Worm (Caenorhabditis elegans): ENCODE results near the gene B0035.18.

Gene B0035.18

ce11 chrIV:11336180-11336579, 16.1 kb downstream of the B0035.18 start:
- TF ChIP-seq pag-3 (tag; optimal IDR thresholded peaks at IDR 0.05; ENCODE audit: borderline replicate concordance) (no peak), npax-4 (tag; optimal IDR thresholded peaks at IDR 0.05) (no peak), ceh-6 (GFP tag; optimal IDR thresholded peaks at IDR 0.05) (no peak), unc-86 (tag; optimal IDR thresholded peaks at IDR 0.05) (no peak), ceh-31 (tag; optimal IDR thresholded peaks at IDR 0.05) (no peak), C08G9.2 (tag; optimal IDR thresholded peaks at IDR 0.05) (no peak), dve-1 (tag; optimal IDR thresholded peaks at IDR 0.05) (no peak)

ce11 chrIV:11337021-11337420, 16.9 kb downstream of the B0035.18 start, which contains the start of gene F54E12.2:
Gene F54E12.2, minus strand, starts transcription at chrIV:11337184.
- no peak for TF ChIP-seq hlh-8 (tag; optimal IDR thresholded peaks at IDR 0.05)
- no peak for TF ChIP-seq fkh-6 (tag; optimal IDR thresholded peaks at IDR 0.05)
- no peak for TF ChIP-seq ceh-19 (GFP tag; optimal IDR thresholded peaks at IDR 0.05)
- TF ChIP-seq ceh-2 (tag; optimal IDR thresholded peaks at IDR 0.05) = no peak
- TF ChIP-seq eyg-1 (tag; optimal IDR thresholded peaks at IDR 0.05) = no peak
- no peak for TF ChIP-seq syd-9 (tag; optimal IDR thresholded peaks at IDR 0.05)

ce11 chrIV:11340735-11341443, 20.8 kb downstream of the B0035.18 start:
- TF ChIP-seq ceh-31 (tag; optimal IDR thresholded peaks at IDR 0.05) (no peak), ceh-2 (tag; optimal IDR thresholded peaks at IDR 0.05) (no peak), ceh-48 (tag; optimal IDR thresholded peaks at IDR 0.05) (no peak), hlh-8 (tag; optimal IDR thresholded peaks at IDR 0.05) (no peak), ceh-30 (tag; optimal IDR thresholded peaks at IDR 0.05) (no peak), K09A11.1 (tag; optimal IDR thresholded peaks at IDR 0.05; ENCODE audit: insufficient read depth) (no peak), fkh-6 (tag; optimal IDR thresholded peaks at IDR 0.05) (no peak), pros-1 (tag; optimal IDR thresholded peaks at IDR 0.05) (no peak), ceh-19 (GFP tag; optimal IDR thresholded peaks at IDR 0.05) (no peak), ceh-45 (GFP tag; IDR thresholded peaks at IDR 0.05) (no peak), ttx-3 (tag; optimal IDR thresholded peaks at IDR 0.05) (no peak), unc-42 (tag; optimal IDR thresholded peaks at IDR 0.05) (no peak), che-1 (tag; optimal IDR thresholded peaks at IDR 0.05) (no peak), dmd-4 (tag; optimal IDR thresholded peaks at IDR 0.05; ENCODE audit: borderline replicate concordance) (no peak), unc-86 (tag; optimal IDR thresholded peaks at IDR 0.05) (no peak)

- TF ChIP-seq hlh-15 (tag; optimal IDR thresholded peaks at IDR 0.05) (no peak), fkh-10 (GFP tag; optimal IDR thresholded peaks at IDR 0.05) (no peak), ztf-16 (tag; optimal IDR thresholded peaks at IDR 0.05) (no peak), elt-2 (tag; optimal IDR thresholded peaks at IDR 0.05) (no peak), C38D4.7 (GFP tag; optimal IDR thresholded peaks at IDR 0.05) (no peak)
Observed at ce11 chrIV:11344288-11344687, 24.2 kb downstream of the B0035.18 start.

- no peak for TF ChIP-seq ceh-18 (tag; optimal IDR thresholded peaks at IDR 0.05)
- TF ChIP-seq ztf-16 (tag; optimal IDR thresholded peaks at IDR 0.05) = no peak
- no peak for TF ChIP-seq ets-4 (tag; optimal IDR thresholded peaks at IDR 0.05)
- no peak for TF ChIP-seq hlh-13 (GFP tag; optimal IDR thresholded peaks at IDR 0.05)
- TF ChIP-seq unc-55 (GFP tag; optimal IDR thresholded peaks at IDR 0.05) = no peak
- TF ChIP-seq rnt-1 (tag; optimal IDR thresholded peaks at IDR 0.05) = no peak
- no peak for TF ChIP-seq F13H6.1 (tag; optimal IDR thresholded peaks at IDR 0.05)
- TF ChIP-seq nhr-11 (tag; optimal IDR thresholded peaks at IDR 0.05) = no peak
- no peak for TF ChIP-seq ref-2 (tag; optimal IDR thresholded peaks at IDR 0.05)
- no peak for TF ChIP-seq eyg-1 (tag; optimal IDR thresholded peaks at IDR 0.05)
- TF ChIP-seq unc-3 (GFP tag; conservative IDR thresholded peaks at IDR 0.05) = no peak
- TF ChIP-seq unc-3 (tag; optimal IDR thresholded peaks at IDR 0.05) = no peak
- no peak for TF ChIP-seq K09A11.1 (tag; optimal IDR thresholded peaks at IDR 0.05; ENCODE audit: insufficient read depth)
- TF ChIP-seq madf-2 (tag; optimal IDR thresholded peaks at IDR 0.05) = no peak
- TF ChIP-seq odd-2 (tag; optimal IDR thresholded peaks at IDR 0.05) = no peak
- no peak for TF ChIP-seq ceh-2 (tag; optimal IDR thresholded peaks at IDR 0.05)
- no peak for TF ChIP-seq ceh-45 (GFP tag; IDR thresholded peaks at IDR 0.05)
- TF ChIP-seq fkh-10 (GFP tag; optimal IDR thresholded peaks at IDR 0.05) = no peak
- TF ChIP-seq npax-4 (tag; optimal IDR thresholded peaks at IDR 0.05) = no peak
- no peak for TF ChIP-seq hlh-15 (tag; optimal IDR thresholded peaks at IDR 0.05)
Observed at ce11 chrIV:11347275-11347674, 27.2 kb downstream of the B0035.18 start.
